Fruit fly (Drosophila melanogaster) whole organism, wandering third instar larva: Measurements from ENCODE around the gene ENGase.

ENCODE experiments used
- Hr78 ChIP-seq: fragments of >200 bp; optimal IDR thresholded peaks from 2 replicates; lab custom pipeline; 2017; ENCODE audit warnings: missing biosample characterization, missing genetic modification characterization
- brk ChIP-seq: fragments of 200-800 bp; sonication (Bioruptor generic); optimal IDR thresholded peaks from 2 replicates; lab custom pipeline; 2016; ENCODE audit warnings: missing biosample characterization, mild to moderate bottlenecking, missing genetic modification characterization
- sv ChIP-seq: fragments of 200-800 bp; sonication (Bioruptor generic); optimal IDR thresholded peaks from 3 replicates; lab custom pipeline; 2016; ENCODE audit warnings: missing biosample characterization, missing genetic modification characterization

- TF ChIP-seq sv (GFP tag; lab: Kevin White, UChicago) (no peak), Hr78 (GFP tag; lab: Kevin White, UChicago) (no peak), brk (GFP tag; lab: Kevin White, UChicago) (no peak)
Observed at dm6 chrX:17407737-17408136, 15.7 kb upstream of the ENGase start.
